Worm (Caenorhabditis elegans) whole organism, young adult: ENCODE data around the gene F42F12.11.
A peak's percentile ranks its signal among the peaks of the same experiment; 100 is the strongest.

ENCODE experiments used
- B0035.1 ChIP-seq: sonication (generic microtip); optimal IDR thresholded peaks from 2 replicates; lab custom pipeline; 2016; ENCODE audit warnings: missing genetic modification characterization, mild to moderate bottlenecking, missing compliant biosample characterization, missing genotype, missing genetic modification reagents
- B0261.1 ChIP-seq: sonication (generic microtip); optimal IDR thresholded peaks from 2 replicates; lab custom pipeline; 2016; ENCODE audit warnings: mild to moderate bottlenecking, missing genetic modification characterization, moderate library complexity, missing compliant biosample characterization
- B0336.3 ChIP-seq: fragments of 200-800 bp; sonication (Bioruptor generic); IDR thresholded peaks from 2 replicates; pipeline ENCODE4 v1.3.6; 2022; ENCODE audit warnings: missing genetic modification characterization, missing compliant biosample characterization
- C06A6.2 ChIP-seq: fragments of 200-800 bp; sonication (Bioruptor generic); conservative IDR thresholded peaks from 2 replicates; pipeline ENCODE4 v1.3.6; 2022; ENCODE audit warnings: missing genetic modification characterization, missing compliant biosample characterization
- C17E4.6 ChIP-seq: fragments of 200-800 bp; sonication (Bioruptor generic); IDR thresholded peaks from 2 replicates; pipeline ENCODE4 v1.3.6; 2022; ENCODE audit warnings: missing genetic modification reagents, missing genetic modification characterization, missing compliant biosample characterization
- F22D6.2 ChIP-seq: sonication (generic microtip); optimal IDR thresholded peaks from 2 replicates; lab custom pipeline; 2016; ENCODE audit warnings: mild to moderate bottlenecking, missing genetic modification characterization, missing compliant biosample characterization
- F49E8.2 ChIP-seq: sonication (generic microtip); optimal IDR thresholded peaks from 3 replicates; lab custom pipeline; 2017; ENCODE audit warnings: missing genetic modification characterization, mild to moderate bottlenecking, missing compliant biosample characterization, antibody characterized with exemption, moderate library complexity; ENCODE audit not compliant: insufficient read depth
- F55B11.4 ChIP-seq: sonication (generic microtip); optimal IDR thresholded peaks from 2 replicates; lab custom pipeline; 2016; ENCODE audit warnings: missing compliant biosample characterization, missing genetic modification characterization, borderline replicate concordance; ENCODE audit not compliant: insufficient read depth
- F57A8.1 ChIP-seq: fragments of 200-800 bp; sonication (Bioruptor generic); optimal IDR thresholded peaks from 2 replicates; lab custom pipeline; 2018; ENCODE audit warnings: mild to moderate bottlenecking, missing genetic modification characterization, moderate library complexity, missing compliant biosample characterization
- Y67H2A.10 ChIP-seq: fragments of 200-800 bp; sonication (Bioruptor generic); conservative IDR thresholded peaks from 2 replicates; pipeline ENCODE4 v1.3.6; 2022; ENCODE audit warnings: missing genetic modification reagents, missing genetic modification characterization, missing compliant biosample characterization
- ZK185.1 ChIP-seq: sonication (generic microtip); optimal IDR thresholded peaks from 2 replicates; lab custom pipeline; 2016; ENCODE audit warnings: mild to moderate bottlenecking, missing genetic modification characterization, missing compliant biosample characterization; ENCODE audit not compliant: poor library complexity, severe bottlenecking
- ama-1 ChIP-seq, 3 experiments: fragments of 150-350 bp in 1 of 3; sonication (generic microtip) in 2 of 3; optimal IDR thresholded peaks; 2 replicates each; lab custom pipeline; 2014 to 2018; ENCODE audit warnings: missing biosample characterization in 2 of 3, missing genetic modification characterization in 2 of 3, missing genetic modification reagents in 2 of 3
- aptf-2 ChIP-seq: fragments of 200-800 bp; sonication (Bioruptor generic); conservative IDR thresholded peaks from 2 replicates; pipeline ENCODE4 v1.3.6; 2022; ENCODE audit warnings: missing genetic modification reagents, missing genetic modification characterization, missing compliant biosample characterization
- atf-7 ChIP-seq: sonication (generic microtip); optimal IDR thresholded peaks from 2 replicates; lab custom pipeline; 2017; ENCODE audit warnings: mild to moderate bottlenecking, missing genetic modification characterization, missing compliant biosample characterization
- attf-5 ChIP-seq: fragments of 200-800 bp; sonication (Bioruptor generic); optimal IDR thresholded peaks from 2 replicates; lab custom pipeline; 2018; ENCODE audit warnings: mild to moderate bottlenecking, missing genetic modification characterization, missing compliant biosample characterization
- ccch-3 ChIP-seq: fragments of 200-800 bp; sonication (Bioruptor generic); optimal IDR thresholded peaks from 2 replicates; lab custom pipeline; 2018; ENCODE audit warnings: mild to moderate bottlenecking, missing genetic modification characterization, missing compliant biosample characterization
- ceh-27 ChIP-seq: fragments of 200-800 bp; sonication (Bioruptor generic); optimal IDR thresholded peaks from 2 replicates; lab custom pipeline; 2018; ENCODE audit warnings: mild to moderate bottlenecking, missing genetic modification characterization, moderate library complexity, missing compliant biosample characterization
- ceh-40 ChIP-seq: fragments of 200-800 bp; sonication (Bioruptor generic); IDR thresholded peaks from 2 replicates; pipeline ENCODE4 v1.3.6; 2022; ENCODE audit warnings: missing genetic modification characterization, missing compliant biosample characterization
- ceh-91 ChIP-seq: fragments of 200-800 bp; sonication (Bioruptor generic); IDR thresholded peaks from 2 replicates; pipeline ENCODE4 v1.3.6; 2022; ENCODE audit warnings: missing genetic modification reagents, missing genetic modification characterization, missing compliant biosample characterization
- egl-44 ChIP-seq: fragments of 200-800 bp; sonication (Bioruptor generic); IDR thresholded peaks from 2 replicates; pipeline ENCODE4 v1.3.6; 2022; ENCODE audit warnings: missing genetic modification reagents, missing genetic modification characterization, missing compliant biosample characterization
- ets-4 ChIP-seq: fragments of 200-800 bp; sonication (Bioruptor generic); optimal IDR thresholded peaks from 2 replicates; lab custom pipeline; 2018; ENCODE audit warnings: mild to moderate bottlenecking, missing genetic modification characterization, missing compliant biosample characterization
- fkh-3 ChIP-seq: sonication (generic microtip); optimal IDR thresholded peaks from 2 replicates; lab custom pipeline; 2016; ENCODE audit warnings: mild to moderate bottlenecking, missing genetic modification characterization, missing compliant biosample characterization
- him-1 ChIP-seq: sonication (generic microtip); optimal IDR thresholded peaks from 2 replicates; lab custom pipeline; 2016; ENCODE audit warnings: missing genotype, missing genetic modification reagents, missing genetic modification characterization, missing compliant biosample characterization
- hlh-12 ChIP-seq: sonication (generic microtip); optimal IDR thresholded peaks from 2 replicates; lab custom pipeline; 2016; ENCODE audit warnings: missing genetic modification characterization, missing compliant biosample characterization
- hlh-26 ChIP-seq: fragments of 200-800 bp; sonication (Bioruptor generic); conservative IDR thresholded peaks from 2 replicates; pipeline ENCODE4 v1.3.6; 2022; ENCODE audit warnings: missing genetic modification reagents, missing genetic modification characterization, missing compliant biosample characterization
- lin-54 ChIP-seq: fragments of 200-800 bp; sonication (Bioruptor generic); optimal IDR thresholded peaks from 2 replicates; lab custom pipeline; 2018; ENCODE audit warnings: mild to moderate bottlenecking, missing genetic modification characterization, missing compliant biosample characterization
- lsy-27 ChIP-seq: sonication (generic microtip); optimal IDR thresholded peaks from 2 replicates; lab custom pipeline; 2017; ENCODE audit warnings: missing genetic modification characterization, mild to moderate bottlenecking, missing compliant biosample characterization, antibody characterized with exemption, missing genotype, borderline replicate concordance; ENCODE audit not compliant: insufficient read depth
- mcd-1 ChIP-seq: fragments of 200-800 bp; sonication (Bioruptor generic); IDR thresholded peaks from 2 replicates; pipeline ENCODE4 v1.3.6; 2022; ENCODE audit warnings: missing genetic modification reagents, missing genetic modification characterization, missing compliant biosample characterization
- nfya-1 ChIP-seq: sonication (generic microtip); optimal IDR thresholded peaks from 2 replicates; lab custom pipeline; 2017; ENCODE audit warnings: antibody characterized with exemption, missing compliant biosample characterization, missing genetic modification characterization, borderline replicate concordance; ENCODE audit not compliant: insufficient read depth
- nhr-27 ChIP-seq: fragments of 200-800 bp; sonication (Bioruptor generic); optimal IDR thresholded peaks from 2 replicates; lab custom pipeline; 2018; ENCODE audit warnings: mild to moderate bottlenecking, missing genetic modification characterization, moderate library complexity, missing compliant biosample characterization
- nhr-80 ChIP-seq: sonication (generic microtip); optimal IDR thresholded peaks from 2 replicates; lab custom pipeline; 2016; ENCODE audit warnings: missing genetic modification characterization, missing compliant biosample characterization
- rec-8 ChIP-seq, 2 experiments: sonication (generic microtip); optimal IDR thresholded peaks; 2 replicates each; lab custom pipeline; 2016; ENCODE audit warnings: mild to moderate bottlenecking in 2 of 2, missing genetic modification characterization in 2 of 2, missing genetic modification reagents in 2 of 2, missing genotype in 2 of 2, missing biosample characterization in 1 of 2, missing compliant biosample characterization in 1 of 2, moderate library complexity in 1 of 2
- repo-1 ChIP-seq: sonication (generic microtip); optimal IDR thresholded peaks from 2 replicates; lab custom pipeline; 2017; ENCODE audit warnings: mild to moderate bottlenecking, missing genetic modification characterization, missing compliant biosample characterization
- snpc-1.1 ChIP-seq: sonication (generic microtip); optimal IDR thresholded peaks from 2 replicates; lab custom pipeline; 2017; ENCODE audit warnings: missing genetic modification characterization, mild to moderate bottlenecking, missing compliant biosample characterization, antibody characterized with exemption, moderate library complexity, missing genotype, missing genetic modification reagents; ENCODE audit not compliant: insufficient read depth
- tbx-9 ChIP-seq: sonication (generic microtip); optimal IDR thresholded peaks from 2 replicates; lab custom pipeline; 2016; ENCODE audit warnings: borderline replicate concordance, missing genetic modification characterization, inconsistent platforms, missing compliant biosample characterization
- unc-62 ChIP-seq: fragments of 150-350 bp; optimal IDR thresholded peaks from 2 replicates; lab custom pipeline; 2014; ENCODE audit warnings: missing biosample characterization, missing genetic modification reagents, missing genetic modification characterization
- zfh-2 ChIP-seq: fragments of 200-800 bp; sonication (Bioruptor generic); conservative IDR thresholded peaks from 2 replicates; pipeline ENCODE4 v1.3.6; 2022; ENCODE audit warnings: missing genetic modification reagents, missing genetic modification characterization, missing compliant biosample characterization
- ztf-25 ChIP-seq: fragments of 200-800 bp; sonication (Bioruptor generic); IDR thresholded peaks from 2 replicates; pipeline ENCODE4 v1.3.6; 2022; ENCODE audit warnings: missing genetic modification reagents, missing genetic modification characterization, missing compliant biosample characterization
- ztf-3 ChIP-seq: fragments of 200-800 bp; sonication (Bioruptor generic); optimal IDR thresholded peaks from 2 replicates; lab custom pipeline; 2018; ENCODE audit warnings: mild to moderate bottlenecking, missing genetic modification characterization, missing compliant biosample characterization

Gene F42F12.11

ce11 chrX:12348329-12348728 lies 1.5 kb downstream of the F42F12.11 start, which contains the start of gene F42F12.14:
Gene F42F12.14, plus strand, starts transcription at chrX:12348629.
- TF ChIP-seq snpc-1.1 (tag; lab: Kevin White, UChicago) (no peak), nhr-27 (tag; lab: Kevin White, UChicago) (no peak), Y67H2A.10 (GFP tag; lab: Robert Waterston, UW) (no peak), egl-44 (GFP tag; lab: Robert Waterston, UW) (no peak), unc-62 (GFP tag; lab: Kevin White, UChicago) (no peak), ceh-27 (GFP tag; lab: Kevin White, UChicago) (no peak), ets-4 (GFP tag; lab: Kevin White, UChicago) (no peak), ztf-25 (GFP tag; lab: Robert Waterston, UW) (no peak), aptf-2 (no peak), zfh-2 (GFP tag; lab: Robert Waterston, UW) (no peak), attf-5 (GFP tag; lab: Kevin White, UChicago) (no peak)

- peak; percentile 21 for TF ChIP-seq nhr-80 (tag; lab: Kevin White, UChicago)
- no peak for TF ChIP-seq C06A6.2 (GFP tag; lab: Robert Waterston, UW)
- no peak for TF ChIP-seq B0261.1 (tag; lab: Kevin White, UChicago)
- TF ChIP-seq, all 124 proteins: peak for 1
These were observed 3.4 kb downstream of the F42F12.11 start, which contains the start of gene F42F12.3 for ce11 chrX:12350207-12350606. Gene F42F12.3, plus strand, starts transcription at chrX:12350578.

ce11 chrX:12352872-12353271 lies 6.0 kb downstream of the F42F12.11 start, which contains the start of gene F42F12.4:
Gene F42F12.4, minus strand, starts transcription at chrX:12352947.
- TF ChIP-seq nhr-27 (tag; lab: Kevin White, UChicago) (no peak), nhr-80 (tag; lab: Kevin White, UChicago) (peak; percentile 39)

ce11 chrX:12356581-12356980 lies 9.8 kb downstream of the F42F12.11 start, which contains the start of gene nspc-12:
Gene nspc-12, minus strand, starts transcription at chrX:12356681.
- TF ChIP-seq B0035.1 (tag; lab: Kevin White, UChicago) (no peak), B0336.3 (GFP tag; lab: Robert Waterston, UW) (no peak), ceh-91 (no peak), lsy-27 (no peak), nhr-80 (tag; lab: Kevin White, UChicago) (no peak), ztf-3 (GFP tag; lab: Kevin White, UChicago) (no peak), hlh-12 (tag; lab: Kevin White, UChicago) (no peak), F55B11.4 (tag; lab: Kevin White, UChicago) (no peak), ama-1 (optimal IDR thresholded peaks at IDR 0.05; lab: Kevin White, UChicago) (no peak), ama-1 (GFP tag; optimal IDR thresholded peaks at IDR 0.05; lab: Kevin White, UChicago) (no peak), nfya-1 (tag; lab: Kevin White, UChicago) (no peak), F57A8.1 (GFP tag; lab: Kevin White, UChicago) (no peak), zfh-2 (GFP tag; lab: Robert Waterston, UW) (no peak), F22D6.2 (tag; lab: Kevin White, UChicago) (no peak), repo-1 (tag; lab: Kevin White, UChicago) (no peak), egl-44 (GFP tag; lab: Robert Waterston, UW) (no peak), tbx-9 (tag; lab: Kevin White, UChicago) (no peak), lin-54 (no peak), him-1 (tag; lab: Kevin White, UChicago) (no peak)

ce11 chrX:12357127-12357526 lies 10.3 kb downstream of the F42F12.11 start, which contains the start of gene nspc-13:
Gene nspc-13, plus strand, starts transcription at chrX:12357427.
- TF ChIP-seq mcd-1 (no peak), aptf-2 (no peak), ceh-40 (GFP tag; lab: Robert Waterston, UW) (no peak), unc-62 (GFP tag; lab: Kevin White, UChicago) (no peak), F49E8.2 (no peak), ZK185.1 (tag; lab: Kevin White, UChicago) (no peak), fkh-3 (tag; lab: Kevin White, UChicago) (no peak), C17E4.6 (GFP tag; lab: Robert Waterston, UW) (no peak), hlh-26 (GFP tag; lab: Robert Waterston, UW) (no peak), atf-7 (tag; lab: Kevin White, UChicago) (no peak), rec-8 (tag; optimal IDR thresholded peaks at IDR 0.05; lab: Kevin White, UChicago) (no peak), ccch-3 (no peak), nhr-80 (tag; lab: Kevin White, UChicago) (no peak), ets-4 (GFP tag; lab: Kevin White, UChicago) (no peak)
